Fruit fly (Drosophila melanogaster): ENCODE data around the gene Desi.

- TF ChIP-seq CG4318 (GFP tag; optimal IDR thresholded peaks at IDR 0.05) (no peak), CG16779 (tag; optimal IDR thresholded peaks at IDR 0.05) (no peak), dsx (GFP tag; optimal IDR thresholded peaks at IDR 0.05; ENCODE audit: poor library complexity, severe bottlenecking) (no peak), CG7368 (GFP tag; optimal IDR thresholded peaks at IDR 0.05) (no peak), Sox102F (GFP tag; optimal IDR thresholded peaks at IDR 0.05) (no peak)
Observed at dm6 chr3R:10777274-10777673, 2.1 kb upstream of the Desi start, which contains the start of the genes CG45076, CG45078 and fau.
